Fruit fly (Drosophila melanogaster) whole organism, pupa: Measurements from ENCODE around the gene CG10862.
A peak's percentile ranks its signal among the peaks of the same experiment; 100 is the strongest.

ENCODE experiments used
- CG10348 ChIP-seq: fragments of 200-800 bp; sonication (Bioruptor generic); IDR thresholded peaks from 2 replicates; pipeline ENCODE4 v1.3.6; 2022; ENCODE audit warnings: missing biosample characterization, missing genetic modification characterization
- CG12605 ChIP-seq: fragments of 200-800 bp; sonication (Bioruptor generic); IDR thresholded peaks from 2 replicates; pipeline ENCODE4 v1.3.6; 2022; ENCODE audit warnings: missing biosample characterization, missing genetic modification characterization
- CG13204 ChIP-seq: fragments of 200-800 bp; sonication (Bioruptor generic); optimal IDR thresholded peaks from 2 replicates; lab custom pipeline; 2018; ENCODE audit warnings: missing biosample characterization, mild to moderate bottlenecking, missing genetic modification characterization, moderate library complexity
- CG14655 ChIP-seq: fragments of 200-800 bp; sonication (Bioruptor generic); optimal IDR thresholded peaks from 3 replicates; lab custom pipeline; 2017; ENCODE audit warnings: mild to moderate bottlenecking, missing biosample characterization, missing genetic modification reagents, missing genetic modification characterization
- CG15710 ChIP-seq: fragments of 200-800 bp; sonication (Bioruptor generic); optimal IDR thresholded peaks from 2 replicates; lab custom pipeline; 2018; ENCODE audit warnings: missing biosample characterization, mild to moderate bottlenecking, missing genetic modification characterization, moderate library complexity
- CG17806 ChIP-seq: fragments of 200-800 bp; sonication (Bioruptor generic); optimal IDR thresholded peaks from 2 replicates; lab custom pipeline; 2018; ENCODE audit warnings: missing biosample characterization, mild to moderate bottlenecking, missing genetic modification characterization, moderate library complexity
- CG32121 ChIP-seq: fragments of 200-800 bp; sonication (Bioruptor generic); IDR thresholded peaks from 2 replicates; pipeline ENCODE4 v1.3.6; 2022; ENCODE audit warnings: missing biosample characterization, missing genetic modification characterization
- CG34367 ChIP-seq: fragments of 200-800 bp; sonication (Bioruptor generic); optimal IDR thresholded peaks from 2 replicates; lab custom pipeline; 2018; ENCODE audit warnings: missing biosample characterization, mild to moderate bottlenecking, missing genetic modification characterization
- CG4496 ChIP-seq: fragments of 200-800 bp; sonication (Bioruptor generic); IDR thresholded peaks from 3 replicates; pipeline ENCODE4 v1.3.6; 2022; ENCODE audit warnings: missing biosample characterization, missing genetic modification characterization
- CG8159 ChIP-seq: fragments of 200-800 bp; sonication (Bioruptor generic); optimal IDR thresholded peaks from 3 replicates; lab custom pipeline; 2018; ENCODE audit warnings: missing biosample characterization, mild to moderate bottlenecking, missing genetic modification characterization, moderate library complexity
- CG8301 ChIP-seq: fragments of 200-800 bp; sonication (Bioruptor generic); optimal IDR thresholded peaks from 2 replicates; lab custom pipeline; 2018; ENCODE audit warnings: missing biosample characterization, mild to moderate bottlenecking, missing genetic modification characterization
- CG9948 ChIP-seq: fragments of 200-800 bp; sonication (Bioruptor generic); optimal IDR thresholded peaks from 2 replicates; lab custom pipeline; 2018; ENCODE audit warnings: missing biosample characterization, mild to moderate bottlenecking, missing genetic modification characterization, moderate library complexity
- D1 ChIP-seq: fragments of 200-800 bp; sonication (Bioruptor generic); optimal IDR thresholded peaks from 2 replicates; lab custom pipeline; 2018; ENCODE audit warnings: missing biosample characterization, mild to moderate bottlenecking, missing genetic modification characterization, moderate library complexity
- EcR ChIP-seq: fragments of 200-800 bp; sonication (Bioruptor generic); optimal IDR thresholded peaks from 3 replicates; lab custom pipeline; 2019; ENCODE audit warnings: missing biosample characterization, missing genetic modification characterization, mild to moderate bottlenecking, moderate library complexity, missing genetic modification reagents
- Ets98B ChIP-seq: fragments of 200-800 bp; sonication (Bioruptor generic); IDR thresholded peaks from 2 replicates; pipeline ENCODE4 v1.3.6; 2022; ENCODE audit warnings: missing biosample characterization, missing genetic modification characterization
- Pif1A ChIP-seq: fragments of 200-800 bp; sonication (Bioruptor generic); optimal IDR thresholded peaks from 3 replicates; lab custom pipeline; 2016; ENCODE audit warnings: missing biosample characterization, missing genetic modification characterization
- Pif1B ChIP-seq: fragments of 200-800 bp; sonication (Bioruptor generic); optimal IDR thresholded peaks from 3 replicates; lab custom pipeline; 2016; ENCODE audit warnings: missing biosample characterization, missing genetic modification characterization
- Snoo ChIP-seq: fragments of 200-800 bp; sonication (Bioruptor generic); optimal IDR thresholded peaks from 3 replicates; lab custom pipeline; 2017; ENCODE audit warnings: missing biosample characterization, mild to moderate bottlenecking, missing genetic modification characterization, inconsistent platforms
- fd96Ca ChIP-seq: fragments of 200-800 bp; sonication (Bioruptor generic); IDR thresholded peaks from 3 replicates; pipeline ENCODE4 v1.3.6; 2022; ENCODE audit warnings: missing biosample characterization, missing genetic modification characterization
- gl ChIP-seq: fragments of 200-800 bp; sonication (Bioruptor generic); optimal IDR thresholded peaks from 2 replicates; lab custom pipeline; 2018; ENCODE audit warnings: missing biosample characterization, mild to moderate bottlenecking, missing genetic modification characterization
- rn ChIP-seq: fragments of 200-800 bp; sonication (Bioruptor generic); IDR thresholded peaks from 2 replicates; pipeline ENCODE4 v1.3.6; 2022; ENCODE audit warnings: missing biosample characterization, missing genetic modification characterization

CG10862 gene

DNA sequence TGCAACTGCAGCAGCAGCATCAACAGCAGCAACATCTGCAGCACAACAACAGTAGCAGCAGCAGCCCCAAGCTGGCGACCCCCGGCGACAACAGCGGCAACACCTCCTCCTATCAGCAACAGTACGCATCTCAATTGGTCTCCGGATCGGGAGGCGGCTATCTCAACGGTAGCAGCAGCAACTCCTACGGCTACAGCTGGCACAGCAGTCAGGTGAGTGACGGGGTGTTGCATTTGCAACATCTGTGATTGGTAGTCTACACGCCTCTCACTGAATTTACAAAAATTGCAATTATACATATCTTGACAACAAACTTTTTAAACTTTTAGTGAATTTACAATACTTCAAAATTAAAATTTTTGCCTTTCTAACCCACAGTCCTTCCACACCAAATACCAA lies 8.2 kb downstream of the CG10862 start:
- TF ChIP-seq CG13204 (GFP tag; lab: Kevin White, UChicago) (no peak), CG32121 (GFP tag; lab: Robert Waterston, UW) (no peak), CG8159 (tag; lab: Kevin White, UChicago) (no peak), CG34367 (tag; lab: Kevin White, UChicago) (no peak), rn (no peak), CG17806 (no peak), Snoo (no peak), Ets98B (GFP tag; lab: Robert Waterston, UW) (no peak), CG15710 (no peak), CG8301 (tag; lab: Kevin White, UChicago) (no peak), CG12605 (GFP tag; lab: Robert Waterston, UW) (no peak), Pif1B (GFP tag; lab: Kevin White, UChicago) (no peak), gl (tag; lab: Kevin White, UChicago) (no peak), EcR (no peak), D1 (tag; lab: Kevin White, UChicago) (no peak), CG14655 (GFP tag; lab: Kevin White, UChicago) (no peak)
- TF ChIP-seq, all 21 proteins: peak for 0

DNA sequence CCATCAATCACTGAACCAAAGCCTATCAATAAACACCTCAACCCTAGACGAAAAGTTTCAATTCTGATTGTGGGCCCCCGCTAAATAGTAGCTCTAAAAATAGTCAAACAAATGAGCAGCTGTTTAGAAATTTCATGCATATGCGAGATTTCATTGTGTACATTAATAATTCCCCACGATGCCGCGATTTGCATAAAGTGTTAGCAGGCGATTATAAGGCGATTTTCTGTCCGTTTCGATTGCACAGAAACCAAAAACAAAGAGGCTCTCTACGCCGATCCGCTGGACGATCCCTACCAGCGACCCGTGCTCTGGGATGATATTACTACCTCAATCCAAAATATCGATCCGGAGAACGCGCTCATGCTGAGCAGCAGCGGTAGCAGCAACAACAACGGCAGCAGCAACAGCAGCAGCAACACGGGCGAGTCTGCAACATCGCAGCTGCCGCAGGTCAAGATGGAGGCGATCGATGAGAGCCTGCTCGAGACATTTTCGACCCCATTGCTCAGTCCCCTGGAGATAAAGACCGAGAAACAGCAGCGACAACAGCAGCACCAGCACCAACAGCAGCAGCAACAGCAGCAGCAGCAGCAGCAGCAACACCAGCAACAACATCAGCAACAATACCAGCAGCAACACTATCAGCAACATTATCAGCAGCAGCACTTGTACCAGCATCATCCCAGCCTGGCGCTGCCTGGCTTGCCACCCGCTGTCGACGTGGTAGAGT lies 8.8 kb downstream of the CG10862 start:
- TF ChIP-seq Ets98B (GFP tag; lab: Robert Waterston, UW) (no peak), rn (no peak), CG14655 (GFP tag; lab: Kevin White, UChicago) (no peak), CG8301 (tag; lab: Kevin White, UChicago) (no peak), CG15710 (no peak), EcR (no peak), CG34367 (tag; lab: Kevin White, UChicago) (no peak), CG13204 (GFP tag; lab: Kevin White, UChicago) (no peak), gl (tag; lab: Kevin White, UChicago) (no peak), Pif1A (GFP tag; lab: Kevin White, UChicago) (no peak), Snoo (no peak), D1 (tag; lab: Kevin White, UChicago) (no peak), fd96Ca (GFP tag; lab: Robert Waterston, UW) (no peak), CG17806 (no peak), CG12605 (GFP tag; lab: Robert Waterston, UW) (no peak), CG8159 (tag; lab: Kevin White, UChicago) (no peak)

DNA sequence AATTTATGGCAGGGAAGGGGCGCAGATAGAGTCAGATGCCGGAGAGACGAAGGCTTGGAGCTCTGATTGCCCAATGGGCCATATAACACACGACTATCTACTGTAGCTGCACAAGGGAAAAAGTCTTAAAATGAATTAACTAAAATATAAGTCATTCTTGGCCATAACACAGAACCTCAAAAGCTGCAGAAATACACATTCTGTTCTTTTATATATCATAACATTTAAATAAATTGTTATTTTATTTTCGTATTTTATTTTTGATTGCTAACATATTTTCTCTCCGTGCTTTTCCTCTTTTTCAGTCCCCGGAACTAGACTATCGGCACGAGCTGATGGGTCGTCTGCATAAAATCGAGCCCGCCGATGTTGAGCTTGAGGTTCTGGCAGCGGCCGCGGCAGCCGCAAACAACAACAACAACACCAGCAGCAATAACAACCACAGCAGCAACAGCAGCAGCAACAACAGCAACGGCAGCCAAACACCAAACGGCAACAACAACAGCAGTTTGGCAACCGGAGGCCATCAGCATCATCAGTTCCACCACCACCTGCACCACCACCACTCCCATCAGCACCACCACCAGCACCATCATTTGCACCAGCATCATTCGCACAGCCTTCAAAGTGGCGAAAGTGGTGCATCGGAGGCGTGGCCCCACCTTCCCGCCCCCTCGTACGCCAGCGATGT lies 10.1 kb downstream of the CG10862 start:
- TF ChIP-seq Snoo (no peak), fd96Ca (GFP tag; lab: Robert Waterston, UW) (0 out of 3 replicates have a peak, but pooled peaks have one; percentile 18), CG9948 (peak; percentile 56), Pif1A (GFP tag; lab: Kevin White, UChicago) (no peak), CG10348 (GFP tag; lab: Robert Waterston, UW) (no peak), rn (no peak), CG4496 (GFP tag; lab: Robert Waterston, UW) (no peak), CG12605 (GFP tag; lab: Robert Waterston, UW) (no peak), Pif1B (GFP tag; lab: Kevin White, UChicago) (no peak), Ets98B (GFP tag; lab: Robert Waterston, UW) (no peak), CG15710 (peak; percentile 63), CG17806 (peak; percentile 64), D1 (tag; lab: Kevin White, UChicago) (no peak), CG14655 (GFP tag; lab: Kevin White, UChicago) (peak; percentile 52), EcR (no peak), CG8301 (tag; lab: Kevin White, UChicago) (no peak), CG8159 (tag; lab: Kevin White, UChicago) (peak; percentile 73), CG13204 (GFP tag; lab: Kevin White, UChicago) (peak; percentile 8), CG34367 (tag; lab: Kevin White, UChicago) (peak; percentile 31), CG32121 (GFP tag; lab: Robert Waterston, UW) (no peak), gl (tag; lab: Kevin White, UChicago) (peak; percentile 32)

DNA sequence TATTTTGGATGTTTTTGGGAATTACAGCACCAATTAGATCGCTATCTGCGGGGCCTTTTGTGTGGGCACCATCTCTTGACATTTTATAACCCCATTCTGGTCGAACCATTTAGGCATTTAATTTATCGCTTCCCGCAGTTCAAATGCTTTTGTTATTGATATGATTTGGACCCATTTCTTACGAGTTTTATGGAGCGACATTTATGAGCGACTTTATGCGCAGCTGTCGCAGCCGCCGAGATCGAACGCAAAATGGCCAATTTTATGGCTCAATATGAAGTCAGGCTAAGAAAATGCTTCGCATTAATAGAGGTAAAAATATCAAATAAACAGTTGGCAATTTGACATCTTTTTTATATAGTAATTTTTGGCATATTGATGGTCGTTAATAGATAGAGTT lies 13.7 kb downstream of the CG10862 start:
- TF ChIP-seq Snoo = no peak
- TF ChIP-seq EcR = no peak
- TF ChIP-seq rn = no peak
- no peak for TF ChIP-seq CG15710
- no peak for TF ChIP-seq CG8159 (tag; lab: Kevin White, UChicago)
- no peak for TF ChIP-seq CG9948
- TF ChIP-seq CG14655 (GFP tag; lab: Kevin White, UChicago) = no peak
- no peak for TF ChIP-seq fd96Ca (GFP tag; lab: Robert Waterston, UW)
- no peak for TF ChIP-seq CG32121 (GFP tag; lab: Robert Waterston, UW)
- TF ChIP-seq gl (tag; lab: Kevin White, UChicago) = no peak
- TF ChIP-seq Ets98B (GFP tag; lab: Robert Waterston, UW) = no peak
- no peak for TF ChIP-seq Pif1B (GFP tag; lab: Kevin White, UChicago)
- TF ChIP-seq CG17806 = no peak
- no peak for TF ChIP-seq CG4496 (GFP tag; lab: Robert Waterston, UW)

DNA sequence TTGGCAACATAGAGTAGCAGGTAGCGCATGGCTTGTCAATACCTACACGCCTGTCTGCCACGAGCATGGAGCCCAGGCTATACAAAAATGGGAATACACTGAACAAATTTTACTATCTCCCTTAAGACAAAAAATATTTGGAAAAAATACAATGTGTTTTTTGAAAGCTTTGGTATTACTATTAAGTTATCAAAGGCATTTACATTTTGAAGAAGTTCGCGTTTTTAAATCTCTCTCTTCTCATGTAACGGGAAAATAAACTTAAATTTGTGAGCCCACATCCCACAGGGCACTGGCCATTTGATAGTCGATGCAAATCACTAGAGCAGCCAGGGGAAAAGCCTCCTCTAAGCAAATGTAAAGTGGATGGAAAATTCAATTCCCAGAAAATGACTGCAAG lies 15.2 kb downstream of the CG10862 start:
- TF ChIP-seq Ets98B (GFP tag; lab: Robert Waterston, UW) (no peak), CG34367 (tag; lab: Kevin White, UChicago) (no peak), EcR (no peak), rn (no peak), CG13204 (GFP tag; lab: Kevin White, UChicago) (no peak), CG8159 (tag; lab: Kevin White, UChicago) (peak; percentile 33), fd96Ca (GFP tag; lab: Robert Waterston, UW) (no peak), CG12605 (GFP tag; lab: Robert Waterston, UW) (no peak), Pif1B (GFP tag; lab: Kevin White, UChicago) (no peak), CG8301 (tag; lab: Kevin White, UChicago) (peak; percentile 42), CG14655 (GFP tag; lab: Kevin White, UChicago) (peak; percentile 64), CG15710 (no peak), CG32121 (GFP tag; lab: Robert Waterston, UW) (no peak), CG17806 (peak; percentile 10)
